Worm (Caenorhabditis elegans) whole organism, L1 larva: ENCODE data around the gene pct-1.

ENCODE experiments used
- C04F5.9 ChIP-seq: sonication (generic microtip); optimal IDR thresholded peaks from 2 replicates; lab custom pipeline; 2016; ENCODE audit warnings: missing genetic modification characterization, missing compliant biosample characterization
- fos-1 ChIP-seq: fragments of 150-350 bp; optimal IDR thresholded peaks from 2 replicates; lab custom pipeline; 2014; ENCODE audit warnings: missing biosample characterization, missing genetic modification characterization
- isw-1 ChIP-seq: fragments of 200-800 bp; sonication (Bioruptor generic); IDR thresholded peaks from 2 replicates; pipeline ENCODE4 v1.3.6; 2022; ENCODE audit warnings: missing genetic modification characterization, missing compliant biosample characterization
- mdl-1 ChIP-seq, 2 experiments: fragments of 150-350 bp; optimal IDR thresholded peaks; 2 replicates each; lab custom pipeline; 2014 to 2017; ENCODE audit warnings: missing biosample characterization in 2 of 2, missing genetic modification characterization in 2 of 2, inconsistent platforms in 1 of 2

ce11 chrIV:8236502-8236901 lies 60.2 kb downstream of the pct-1 start, which contains the start of gene nhr-66:
- TF ChIP-seq mdl-1 (tag; optimal IDR thresholded peaks at IDR 0.05; lab: Kevin White, UChicago) (no peak), isw-1 (GFP tag; lab: Robert Waterston, UW) (no peak), fos-1 (tag; lab: Kevin White, UChicago) (no peak), C04F5.9 (tag; lab: Kevin White, UChicago) (no peak)
